Worm (Caenorhabditis elegans) whole organism, young adult: ENCODE measurements around the gene alfa-1.

Experiments used
- B0019.2 ChIP-seq: fragments of 200-800 bp; sonication (Bioruptor generic); conservative IDR thresholded peaks from 2 replicates; pipeline ENCODE4 v1.3.6; 2022; ENCODE audit warnings: missing genetic modification reagents, missing genetic modification characterization, missing compliant biosample characterization
- B0035.1 ChIP-seq: sonication (generic microtip); optimal IDR thresholded peaks from 2 replicates; lab custom pipeline; 2016; ENCODE audit warnings: missing genetic modification characterization, mild to moderate bottlenecking, missing compliant biosample characterization, missing genotype, missing genetic modification reagents
- B0336.3 ChIP-seq: fragments of 200-800 bp; sonication (Bioruptor generic); IDR thresholded peaks from 2 replicates; pipeline ENCODE4 v1.3.6; 2022; ENCODE audit warnings: missing genetic modification characterization, missing compliant biosample characterization
- F10E7.11 ChIP-seq: sonication (generic microtip); optimal IDR thresholded peaks from 2 replicates; lab custom pipeline; 2017; ENCODE audit warnings: mild to moderate bottlenecking, missing genetic modification characterization, moderate library complexity, missing compliant biosample characterization
- F23B12.7 ChIP-seq: sonication (generic microtip); optimal IDR thresholded peaks from 2 replicates; lab custom pipeline; 2017; ENCODE audit warnings: missing genetic modification characterization, mild to moderate bottlenecking, missing compliant biosample characterization, antibody characterized with exemption, moderate library complexity; ENCODE audit not compliant: insufficient read depth
- F33H1.4 ChIP-seq: fragments of 200-800 bp; sonication (Bioruptor generic); IDR thresholded peaks from 2 replicates; pipeline ENCODE4 v1.3.6; 2022; ENCODE audit warnings: missing genetic modification reagents, missing genetic modification characterization, missing compliant biosample characterization
- F39B2.1 ChIP-seq: fragments of 200-800 bp; sonication (Bioruptor generic); IDR thresholded peaks from 2 replicates; pipeline ENCODE4 v1.3.6; 2022; ENCODE audit warnings: missing genetic modification reagents, missing genetic modification characterization, missing compliant biosample characterization
- F49E8.2 ChIP-seq: sonication (generic microtip); optimal IDR thresholded peaks from 3 replicates; lab custom pipeline; 2017; ENCODE audit warnings: missing genetic modification characterization, mild to moderate bottlenecking, missing compliant biosample characterization, antibody characterized with exemption, moderate library complexity; ENCODE audit not compliant: insufficient read depth
- F55B11.4 ChIP-seq: sonication (generic microtip); optimal IDR thresholded peaks from 2 replicates; lab custom pipeline; 2016; ENCODE audit warnings: missing compliant biosample characterization, missing genetic modification characterization, borderline replicate concordance; ENCODE audit not compliant: insufficient read depth
- T07F8.4 ChIP-seq: sonication (generic microtip); optimal IDR thresholded peaks from 2 replicates; lab custom pipeline; 2016; ENCODE audit warnings: mild to moderate bottlenecking, missing genetic modification characterization, moderate library complexity, missing compliant biosample characterization
- T26A5.8 ChIP-seq: sonication (generic microtip); optimal IDR thresholded peaks from 2 replicates; lab custom pipeline; 2016; ENCODE audit warnings: missing genetic modification characterization, missing compliant biosample characterization
- Y56A3A.18 ChIP-seq: fragments of 200-800 bp; sonication (Bioruptor generic); IDR thresholded peaks from 2 replicates; pipeline ENCODE4 v1.3.6; 2022; ENCODE audit warnings: missing genetic modification reagents, missing genetic modification characterization, missing compliant biosample characterization
- Y67H2A.10 ChIP-seq: fragments of 200-800 bp; sonication (Bioruptor generic); conservative IDR thresholded peaks from 2 replicates; pipeline ENCODE4 v1.3.6; 2022; ENCODE audit warnings: missing genetic modification reagents, missing genetic modification characterization, missing compliant biosample characterization
- Y79H2A.3 ChIP-seq: fragments of 200-800 bp; sonication (Bioruptor generic); conservative IDR thresholded peaks from 2 replicates; pipeline ENCODE4 v1.3.6; 2022; ENCODE audit warnings: missing genetic modification reagents, missing genetic modification characterization, missing compliant biosample characterization
- Y95B8A.8 ChIP-seq: fragments of 200-800 bp; sonication (Bioruptor generic); IDR thresholded peaks from 2 replicates; pipeline ENCODE4 v1.3.6; 2022; ENCODE audit warnings: missing genetic modification reagents, missing genetic modification characterization, missing compliant biosample characterization
- ZK185.1 ChIP-seq: sonication (generic microtip); optimal IDR thresholded peaks from 2 replicates; lab custom pipeline; 2016; ENCODE audit warnings: mild to moderate bottlenecking, missing genetic modification characterization, missing compliant biosample characterization; ENCODE audit not compliant: poor library complexity, severe bottlenecking
- aptf-3 ChIP-seq: fragments of 200-800 bp; sonication (Bioruptor generic); IDR thresholded peaks from 2 replicates; pipeline ENCODE4 v1.3.6; 2022; ENCODE audit warnings: missing genetic modification characterization, missing compliant biosample characterization
- attf-3 ChIP-seq: fragments of 200-800 bp; sonication (Bioruptor generic); conservative IDR thresholded peaks from 2 replicates; pipeline ENCODE4 v1.3.6; 2022; ENCODE audit warnings: missing genetic modification reagents, missing genetic modification characterization, missing compliant biosample characterization
- ccch-3 ChIP-seq: fragments of 200-800 bp; sonication (Bioruptor generic); optimal IDR thresholded peaks from 2 replicates; lab custom pipeline; 2018; ENCODE audit warnings: mild to moderate bottlenecking, missing genetic modification characterization, missing compliant biosample characterization
- cebp-1 ChIP-seq, 2 experiments: fragments of 200-800 bp in 1 of 2; sonication (Bioruptor generic) in 1 of 2; sonication (generic microtip) in 1 of 2; IDR thresholded peaks in 1 of 2; optimal IDR thresholded peaks in 1 of 2; 2 replicates each; pipeline versions ENCODE4 v1.3.6 to Lab custom; 2017 to 2022; ENCODE audit warnings: missing compliant biosample characterization in 2 of 2, missing genetic modification characterization in 2 of 2, mild to moderate bottlenecking in 1 of 2, missing genetic modification reagents in 1 of 2, moderate library complexity in 1 of 2
- cebp-2 ChIP-seq: fragments of 200-800 bp; sonication (Bioruptor generic); IDR thresholded peaks from 2 replicates; pipeline ENCODE4 v1.3.6; 2022; ENCODE audit warnings: missing genetic modification characterization, missing compliant biosample characterization
- ceh-100 ChIP-seq: fragments of 200-800 bp; sonication (Bioruptor generic); IDR thresholded peaks from 2 replicates; pipeline ENCODE4 v1.3.6; 2022; ENCODE audit warnings: missing genetic modification reagents, missing genetic modification characterization, missing compliant biosample characterization
- ceh-40 ChIP-seq: fragments of 200-800 bp; sonication (Bioruptor generic); IDR thresholded peaks from 2 replicates; pipeline ENCODE4 v1.3.6; 2022; ENCODE audit warnings: missing genetic modification characterization, missing compliant biosample characterization
- ceh-79 ChIP-seq: sonication (generic microtip); optimal IDR thresholded peaks from 2 replicates; lab custom pipeline; 2017; ENCODE audit warnings: mild to moderate bottlenecking, missing genetic modification characterization, missing compliant biosample characterization
- ets-4 ChIP-seq: fragments of 200-800 bp; sonication (Bioruptor generic); optimal IDR thresholded peaks from 2 replicates; lab custom pipeline; 2018; ENCODE audit warnings: mild to moderate bottlenecking, missing genetic modification characterization, missing compliant biosample characterization
- hlh-12 ChIP-seq: sonication (generic microtip); optimal IDR thresholded peaks from 2 replicates; lab custom pipeline; 2016; ENCODE audit warnings: missing genetic modification characterization, missing compliant biosample characterization
- let-526 ChIP-seq: fragments of 200-800 bp; sonication (Bioruptor generic); IDR thresholded peaks from 2 replicates; pipeline ENCODE4 v1.3.6; 2022; ENCODE audit warnings: missing genetic modification reagents, missing genetic modification characterization, missing compliant biosample characterization
- lin-35 ChIP-seq, 3 experiments: fragments of 150-350 bp in 2 of 3; sonication (generic microtip) in 1 of 3; optimal IDR thresholded peaks; 2 replicates each; lab custom pipeline; 2014 to 2018; ENCODE audit warnings: missing biosample characterization in 3 of 3, missing genetic modification characterization in 3 of 3, missing genetic modification reagents in 3 of 3
- lin-40 ChIP-seq: sonication (generic microtip); optimal IDR thresholded peaks from 2 replicates; lab custom pipeline; 2016; ENCODE audit warnings: missing genetic modification characterization, mild to moderate bottlenecking, missing compliant biosample characterization, missing genotype, missing genetic modification reagents
- lsl-1 ChIP-seq: fragments of 200-800 bp; sonication (Bioruptor generic); optimal IDR thresholded peaks from 2 replicates; lab custom pipeline; 2018; ENCODE audit warnings: mild to moderate bottlenecking, missing genetic modification characterization, moderate library complexity, missing compliant biosample characterization
- madf-10 ChIP-seq: sonication (generic microtip); optimal IDR thresholded peaks from 2 replicates; lab custom pipeline; 2016; ENCODE audit warnings: mild to moderate bottlenecking, missing genetic modification characterization, missing compliant biosample characterization
- madf-3 ChIP-seq: fragments of 200-800 bp; sonication (Bioruptor generic); IDR thresholded peaks from 2 replicates; pipeline ENCODE4 v1.3.6; 2022; ENCODE audit warnings: missing genetic modification reagents, missing genetic modification characterization, missing compliant biosample characterization
- nfya-2 ChIP-seq: fragments of 200-800 bp; sonication (Bioruptor generic); IDR thresholded peaks from 2 replicates; pipeline ENCODE4 v1.3.6; 2022; ENCODE audit warnings: missing genetic modification reagents, missing genetic modification characterization, missing compliant biosample characterization
- nhr-120 ChIP-seq: fragments of 200-800 bp; sonication (Bioruptor generic); IDR thresholded peaks from 2 replicates; pipeline ENCODE4 v1.3.6; 2022; ENCODE audit warnings: missing genetic modification characterization, missing compliant biosample characterization
- nhr-179 ChIP-seq: sonication (generic microtip); optimal IDR thresholded peaks from 2 replicates; lab custom pipeline; 2016; ENCODE audit warnings: mild to moderate bottlenecking, missing genetic modification characterization, missing compliant biosample characterization
- nhr-80 ChIP-seq: sonication (generic microtip); optimal IDR thresholded peaks from 2 replicates; lab custom pipeline; 2016; ENCODE audit warnings: missing genetic modification characterization, missing compliant biosample characterization
- pha-4 ChIP-seq: fragments of 150-350 bp; sonication (generic microtip); optimal IDR thresholded peaks from 2 replicates; lab custom pipeline; 2014; ENCODE audit warnings: missing biosample characterization, missing genetic modification reagents, missing genetic modification characterization
- rcor-1 ChIP-seq: fragments of 200-800 bp; sonication (Bioruptor generic); IDR thresholded peaks from 2 replicates; pipeline ENCODE4 v1.3.6; 2022; ENCODE audit warnings: missing genetic modification reagents, missing genetic modification characterization, missing compliant biosample characterization
- rec-8 ChIP-seq, 2 experiments: sonication (generic microtip); optimal IDR thresholded peaks; 2 replicates each; lab custom pipeline; 2016; ENCODE audit warnings: mild to moderate bottlenecking in 2 of 2, missing genetic modification characterization in 2 of 2, missing genetic modification reagents in 2 of 2, missing genotype in 2 of 2, missing biosample characterization in 1 of 2, missing compliant biosample characterization in 1 of 2, moderate library complexity in 1 of 2
- somi-1 ChIP-seq: fragments of 200-800 bp; sonication (Bioruptor generic); optimal IDR thresholded peaks from 2 replicates; lab custom pipeline; 2018; ENCODE audit warnings: mild to moderate bottlenecking, missing genetic modification characterization, missing compliant biosample characterization
- tbx-9 ChIP-seq: sonication (generic microtip); optimal IDR thresholded peaks from 2 replicates; lab custom pipeline; 2016; ENCODE audit warnings: borderline replicate concordance, missing genetic modification characterization, inconsistent platforms, missing compliant biosample characterization
- unc-130 ChIP-seq: sonication (generic microtip); optimal IDR thresholded peaks from 2 replicates; lab custom pipeline; 2016; ENCODE audit warnings: missing genetic modification reagents, missing genetic modification characterization, missing compliant biosample characterization
- unc-62 ChIP-seq: fragments of 150-350 bp; optimal IDR thresholded peaks from 2 replicates; lab custom pipeline; 2014; ENCODE audit warnings: missing biosample characterization, missing genetic modification reagents, missing genetic modification characterization
- ztf-18 ChIP-seq: sonication (generic microtip); optimal IDR thresholded peaks from 2 replicates; lab custom pipeline; 2016; ENCODE audit warnings: missing genotype, mild to moderate bottlenecking, missing genetic modification characterization, missing compliant biosample characterization
- ztf-3 ChIP-seq: fragments of 200-800 bp; sonication (Bioruptor generic); optimal IDR thresholded peaks from 2 replicates; lab custom pipeline; 2018; ENCODE audit warnings: mild to moderate bottlenecking, missing genetic modification characterization, missing compliant biosample characterization

The alfa-1 gene

DNA sequence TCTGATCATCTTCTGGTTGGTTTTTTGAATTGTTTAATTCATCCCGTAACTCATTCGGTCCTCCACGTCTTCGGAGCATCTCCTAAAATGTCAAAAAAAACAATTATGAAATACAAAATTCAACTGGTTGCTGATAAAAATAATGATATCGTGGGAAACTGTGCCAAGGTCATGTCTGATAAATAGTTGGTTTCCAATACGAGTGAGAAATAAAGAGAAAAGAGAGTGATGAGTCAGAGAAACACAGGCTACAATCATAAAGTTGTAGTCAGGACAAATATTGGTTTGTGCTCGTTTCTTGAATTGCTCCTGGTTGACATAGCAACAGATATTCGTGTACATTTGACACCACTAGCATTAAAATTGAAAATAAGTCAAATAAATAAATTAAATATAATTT, 42.8 kb upstream of the alfa-1 start, which contains the start of gene B0495.7:
TSS of gene B0495.7 (minus strand) at position 82 of the 400 bp plus-strand sequence.
- TF ChIP-seq unc-62 (GFP tag; lab: Kevin White, UChicago): no peak
- peak; percentile 73 for TF ChIP-seq nhr-80 (tag; lab: Kevin White, UChicago)
- TF ChIP-seq ztf-18 (tag; lab: Kevin White, UChicago): no peak
- TF ChIP-seq nfya-2 (GFP tag; lab: Robert Waterston, UW): no peak
- no peak for TF ChIP-seq F23B12.7
- no peak for TF ChIP-seq Y95B8A.8 (GFP tag; lab: Robert Waterston, UW)
- TF ChIP-seq cebp-2 (GFP tag; lab: Robert Waterston, UW): no peak
- TF ChIP-seq rcor-1 (GFP tag; lab: Robert Waterston, UW): no peak
- TF ChIP-seq F55B11.4: no peak
- no peak for TF ChIP-seq F39B2.1 (GFP tag; lab: Robert Waterston, UW)
- no peak for TF ChIP-seq attf-3 (GFP tag; lab: Robert Waterston, UW)
- no peak for TF ChIP-seq cebp-1 (GFP tag; IDR thresholded peaks at IDR 0.05; lab: Robert Waterston, UW)
- TF ChIP-seq cebp-1 (tag; optimal IDR thresholded peaks at IDR 0.05; lab: Kevin White, UChicago): peak; percentile 46
- no peak for TF ChIP-seq Y67H2A.10 (GFP tag; lab: Robert Waterston, UW)
- TF ChIP-seq ets-4 (GFP tag; lab: Kevin White, UChicago): no peak
- no peak for TF ChIP-seq B0336.3 (GFP tag; lab: Robert Waterston, UW)
- TF ChIP-seq, all 124 proteins: peak for 2

DNA sequence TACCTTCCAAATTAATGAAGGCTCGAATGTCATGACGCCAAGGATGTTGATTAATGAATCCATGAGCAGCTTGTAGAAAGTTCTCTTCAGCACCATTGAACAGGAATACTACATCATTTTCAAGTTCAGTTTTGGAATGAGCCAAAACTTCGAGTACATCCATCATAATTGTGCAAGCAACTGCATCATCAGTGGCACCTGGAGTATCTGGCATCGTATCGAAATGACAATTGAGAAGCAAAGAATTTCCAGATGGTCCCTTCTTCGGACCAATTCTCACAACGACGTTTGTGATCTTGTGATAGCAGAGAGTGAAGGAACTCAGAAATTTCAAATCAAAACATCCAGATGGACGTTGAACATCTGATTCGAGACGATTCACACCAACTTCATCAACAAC, 42.1 kb upstream of the alfa-1 start:
- TF ChIP-seq F49E8.2 (tag; lab: Kevin White, UChicago) (no peak), madf-10 (tag; lab: Kevin White, UChicago) (no peak), tbx-9 (tag; lab: Kevin White, UChicago) (no peak), ztf-3 (GFP tag; lab: Kevin White, UChicago) (no peak), F39B2.1 (GFP tag; lab: Robert Waterston, UW) (no peak), ceh-79 (no peak), let-526 (GFP tag; lab: Robert Waterston, UW) (no peak), B0035.1 (tag; lab: Kevin White, UChicago) (no peak), ccch-3 (no peak), Y79H2A.3 (GFP tag; lab: Robert Waterston, UW) (no peak), madf-3 (GFP tag; lab: Robert Waterston, UW) (no peak), F10E7.11 (tag; lab: Kevin White, UChicago) (no peak), lin-40 (tag; lab: Kevin White, UChicago) (no peak), somi-1 (GFP tag; lab: Kevin White, UChicago) (no peak), B0019.2 (GFP tag; lab: Robert Waterston, UW) (no peak), F55B11.4 (no peak)

- no peak for TF ChIP-seq rec-8 (tag; optimal IDR thresholded peaks at IDR 0.05; lab: Kevin White, UChicago)
- peak; percentile 49 for TF ChIP-seq lsl-1
- TF ChIP-seq T26A5.8 (tag; lab: Kevin White, UChicago): no peak
- no peak for TF ChIP-seq madf-10 (tag; lab: Kevin White, UChicago)
Measured at ce11 chrII:7699009-7699408, 36.7 kb upstream of the alfa-1 start, which contains the start of the genes moa-2 and cdk-11.1. Gene moa-2 (minus strand): TSS chrII:7699033. Gene cdk-11.1 (plus strand): TSS chrII:7699235.

DNA sequence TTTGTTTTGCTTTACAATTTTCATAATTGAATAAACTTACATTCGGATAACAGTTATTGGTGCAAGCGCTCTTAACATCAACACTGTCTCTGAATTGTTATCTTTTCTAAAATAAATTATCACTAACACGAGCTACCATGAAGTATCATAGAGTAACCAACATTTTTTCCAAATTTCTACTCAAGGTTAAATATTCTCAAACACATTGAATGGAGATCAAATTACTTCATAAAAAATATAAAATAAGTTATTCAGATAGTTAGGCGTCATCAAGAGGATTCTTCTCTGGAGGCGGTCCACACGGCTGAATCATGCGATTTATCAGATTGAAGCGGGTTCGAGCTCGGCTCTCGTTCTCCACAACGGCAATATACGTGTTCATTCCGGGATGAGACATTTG, 36.1 kb upstream of the alfa-1 start, which contains the start of gene B0495.5:
TSS of gene B0495.5 (minus strand) at position 101 of the 400 bp plus-strand sequence.
- TF ChIP-seq unc-130 (GFP tag; lab: Kevin White, UChicago) (no peak), pha-4 (tag; lab: Kevin White, UChicago) (no peak), ZK185.1 (tag; lab: Kevin White, UChicago) (no peak), ceh-100 (GFP tag; lab: Robert Waterston, UW) (no peak), F33H1.4 (no peak), T07F8.4 (no peak), aptf-3 (GFP tag; lab: Robert Waterston, UW) (no peak), lin-35 (GFP tag; optimal IDR thresholded peaks at IDR 0.05; lab: Kevin White, UChicago) (no peak), nhr-179 (tag; lab: Kevin White, UChicago) (no peak), Y56A3A.18 (GFP tag; lab: Robert Waterston, UW) (no peak), nhr-120 (GFP tag; lab: Robert Waterston, UW) (no peak), ceh-40 (no peak), hlh-12 (tag; lab: Kevin White, UChicago) (no peak)
